Fruit fly (Drosophila melanogaster) whole organism, adult: ENCODE data around the gene CG33777.

Experiments
- CG11617 ChIP-seq: fragments of 200-800 bp; sonication (Bioruptor generic); optimal IDR thresholded peaks from 2 replicates; lab custom pipeline; 2017; ENCODE audit warnings: mild to moderate bottlenecking, missing biosample characterization, missing genetic modification reagents, missing genetic modification characterization
- CG12768 ChIP-seq: fragments of 200-800 bp; sonication (Bioruptor generic); optimal IDR thresholded peaks from 2 replicates; lab custom pipeline; 2017; ENCODE audit warnings: missing biosample characterization, missing genetic modification characterization, mild to moderate bottlenecking, moderate library complexity, missing genetic modification reagents
- CG14711 ChIP-seq: fragments of 200-800 bp; sonication (Bioruptor generic); optimal IDR thresholded peaks from 2 replicates; lab custom pipeline; 2018; ENCODE audit warnings: missing biosample characterization, mild to moderate bottlenecking, missing genetic modification characterization, moderate library complexity
- CG1620 ChIP-seq: fragments of 200-800 bp; sonication (Bioruptor generic); optimal IDR thresholded peaks from 2 replicates; lab custom pipeline; 2016; ENCODE audit warnings: missing biosample characterization, missing genetic modification characterization
- CG33017 ChIP-seq: fragments of 200-800 bp; sonication (Bioruptor generic); optimal IDR thresholded peaks from 2 replicates; lab custom pipeline; 2018; ENCODE audit warnings: missing biosample characterization, mild to moderate bottlenecking, missing genetic modification characterization, moderate library complexity
- CG5204 ChIP-seq: fragments of 200-800 bp; sonication (Bioruptor generic); optimal IDR thresholded peaks from 2 replicates; lab custom pipeline; 2016; ENCODE audit warnings: missing biosample characterization, missing genetic modification characterization
- CG7045 ChIP-seq: fragments of 200-800 bp; sonication (Bioruptor generic); optimal IDR thresholded peaks from 2 replicates; lab custom pipeline; 2017; ENCODE audit warnings: missing biosample characterization, mild to moderate bottlenecking, missing genetic modification characterization
- CG7101 ChIP-seq: fragments of 200-800 bp; sonication (Bioruptor generic); optimal IDR thresholded peaks from 2 replicates; lab custom pipeline; 2018; ENCODE audit warnings: missing biosample characterization, mild to moderate bottlenecking, missing genetic modification characterization, moderate library complexity
- Clk ChIP-seq: fragments of 200-800 bp; sonication (Bioruptor generic); optimal IDR thresholded peaks from 2 replicates; lab custom pipeline; 2017; ENCODE audit warnings: missing biosample characterization, missing genetic modification characterization
- Crg-1 ChIP-seq: fragments of 200-800 bp; sonication (Bioruptor generic); optimal IDR thresholded peaks from 2 replicates; lab custom pipeline; 2016; ENCODE audit warnings: missing biosample characterization, missing genetic modification characterization
- Hr96 ChIP-seq: fragments of 200-800 bp; sonication (Bioruptor generic); optimal IDR thresholded peaks from 2 replicates; lab custom pipeline; 2016; ENCODE audit warnings: missing biosample characterization, missing genetic modification characterization
- Mnt ChIP-seq: fragments of 200-800 bp; sonication (Bioruptor generic); optimal IDR thresholded peaks from 2 replicates; lab custom pipeline; 2016; ENCODE audit warnings: missing biosample characterization, mild to moderate bottlenecking, missing genetic modification characterization
- bab1 ChIP-seq: fragments of 200-800 bp; sonication (Bioruptor generic); optimal IDR thresholded peaks from 3 replicates; lab custom pipeline; 2019; ENCODE audit warnings: missing biosample characterization, mild to moderate bottlenecking, missing genetic modification characterization, moderate library complexity
- cic ChIP-seq: fragments of 200-800 bp; sonication (Bioruptor generic); optimal IDR thresholded peaks from 2 replicates; lab custom pipeline; 2017; ENCODE audit warnings: missing biosample characterization, mild to moderate bottlenecking, missing genetic modification characterization, moderate library complexity
- cnc ChIP-seq, 2 experiments: fragments of >200 bp; optimal IDR thresholded peaks; 2 replicates each; lab custom pipeline; 2017
- kay ChIP-seq: fragments of 200-800 bp; sonication (Bioruptor generic); peaks from one replicate; lab custom pipeline; 2016; ENCODE audit warnings: missing biosample characterization, missing genetic modification characterization, borderline replicate concordance
- ovo ChIP-seq: fragments of 200-800 bp; sonication (Bioruptor generic); optimal IDR thresholded peaks from 2 replicates; lab custom pipeline; 2016; ENCODE audit warnings: missing biosample characterization, missing genetic modification characterization
- pad ChIP-seq: fragments of 200-800 bp; sonication (Bioruptor generic); optimal IDR thresholded peaks from 3 replicates; lab custom pipeline; 2017; ENCODE audit warnings: missing biosample characterization, missing genetic modification characterization, mild to moderate bottlenecking, moderate library complexity, missing genetic modification reagents
- tj ChIP-seq: fragments of 200-800 bp; sonication (Bioruptor generic); optimal IDR thresholded peaks from 3 replicates; lab custom pipeline; 2017; ENCODE audit warnings: missing biosample characterization, mild to moderate bottlenecking, missing genetic modification characterization, moderate library complexity
- toe ChIP-seq: fragments of 200-800 bp; sonication (Bioruptor generic); optimal IDR thresholded peaks from 2 replicates; lab custom pipeline; 2016; ENCODE audit warnings: missing biosample characterization, missing genetic modification characterization

The CG33777 gene

dm6 chr3L:4574439-4574838 is 19.4 kb upstream of the CG33777 start:
- peak; percentile 97 for TF ChIP-seq pad (GFP tag; lab: Kevin White, UChicago)
- no peak for TF ChIP-seq CG12768 (GFP tag; lab: Kevin White, UChicago)
- no peak for TF ChIP-seq bab1 (GFP tag; lab: Kevin White, UChicago)
- no peak for TF ChIP-seq kay (GFP tag; lab: Kevin White, UChicago)
- TF ChIP-seq CG5204 (GFP tag; lab: Kevin White, UChicago), result no peak
- TF ChIP-seq tj (GFP tag; lab: Kevin White, UChicago), result no peak
- TF ChIP-seq CG1620 (GFP tag; lab: Kevin White, UChicago), result no peak

dm6 chr3L:4556831-4557355 is 1.9 kb upstream of the CG33777 start:
- peak; percentile 92 for TF ChIP-seq pad (GFP tag; lab: Kevin White, UChicago)
- TF ChIP-seq CG12768 (GFP tag; lab: Kevin White, UChicago), result no peak
- TF ChIP-seq CG5204 (GFP tag; lab: Kevin White, UChicago), result no peak
- TF ChIP-seq tj (GFP tag; lab: Kevin White, UChicago), result no peak
- TF ChIP-seq CG14711 (tag; lab: Kevin White, UChicago), result no peak

dm6 chr3L:4555787-4556186 is 751 bp upstream of the CG33777 start, which contains the start of gene CG42540:
TSS of gene CG42540 (plus strand) at chr3L:4556087.
- no peak for TF ChIP-seq Mnt (GFP tag; lab: Kevin White, UChicago)

- TF ChIP-seq CG7101 (no peak), CG7045 (GFP tag; lab: Kevin White, UChicago) (no peak), bab1 (GFP tag; lab: Kevin White, UChicago) (no peak), Hr96 (GFP tag; lab: Kevin White, UChicago) (no peak), CG5204 (GFP tag; lab: Kevin White, UChicago) (no peak), cnc (optimal IDR thresholded peaks at IDR 0.05; lab: Kevin White, UChicago) (no peak), CG11617 (GFP tag; lab: Kevin White, UChicago) (no peak), CG12768 (GFP tag; lab: Kevin White, UChicago) (no peak), pad (GFP tag; lab: Kevin White, UChicago) (no peak), Crg-1 (no peak), CG14711 (tag; lab: Kevin White, UChicago) (no peak), Mnt (GFP tag; lab: Kevin White, UChicago) (no peak), cic (GFP tag; lab: Kevin White, UChicago) (no peak), Clk (GFP tag; lab: Kevin White, UChicago) (no peak), ovo (no peak), tj (GFP tag; lab: Kevin White, UChicago) (no peak), kay (GFP tag; lab: Kevin White, UChicago) (no peak), CG1620 (GFP tag; lab: Kevin White, UChicago) (no peak), toe (GFP tag; lab: Kevin White, UChicago) (no peak)
Measured at dm6 chr3L:4554216-4554615, 820 bp downstream of the CG33777 start.

dm6 chr3L:4553395-4553794 is 1.6 kb downstream of the CG33777 start:
- TF ChIP-seq CG14711 (tag; lab: Kevin White, UChicago), result no peak

dm6 chr3L:4551810-4552209 is 3.2 kb downstream of the CG33777 start:
- TF ChIP-seq CG14711 (tag; lab: Kevin White, UChicago) (no peak), Clk (GFP tag; lab: Kevin White, UChicago) (no peak), CG7045 (GFP tag; lab: Kevin White, UChicago) (no peak), CG1620 (GFP tag; lab: Kevin White, UChicago) (no peak), bab1 (GFP tag; lab: Kevin White, UChicago) (no peak), toe (GFP tag; lab: Kevin White, UChicago) (no peak), Crg-1 (no peak), kay (GFP tag; lab: Kevin White, UChicago) (no peak), CG7101 (no peak), CG33017 (tag; lab: Kevin White, UChicago) (no peak), CG12768 (GFP tag; lab: Kevin White, UChicago) (no peak), cic (GFP tag; lab: Kevin White, UChicago) (no peak), Hr96 (GFP tag; lab: Kevin White, UChicago) (no peak), pad (GFP tag; lab: Kevin White, UChicago) (no peak), tj (GFP tag; lab: Kevin White, UChicago) (no peak)

DNA sequence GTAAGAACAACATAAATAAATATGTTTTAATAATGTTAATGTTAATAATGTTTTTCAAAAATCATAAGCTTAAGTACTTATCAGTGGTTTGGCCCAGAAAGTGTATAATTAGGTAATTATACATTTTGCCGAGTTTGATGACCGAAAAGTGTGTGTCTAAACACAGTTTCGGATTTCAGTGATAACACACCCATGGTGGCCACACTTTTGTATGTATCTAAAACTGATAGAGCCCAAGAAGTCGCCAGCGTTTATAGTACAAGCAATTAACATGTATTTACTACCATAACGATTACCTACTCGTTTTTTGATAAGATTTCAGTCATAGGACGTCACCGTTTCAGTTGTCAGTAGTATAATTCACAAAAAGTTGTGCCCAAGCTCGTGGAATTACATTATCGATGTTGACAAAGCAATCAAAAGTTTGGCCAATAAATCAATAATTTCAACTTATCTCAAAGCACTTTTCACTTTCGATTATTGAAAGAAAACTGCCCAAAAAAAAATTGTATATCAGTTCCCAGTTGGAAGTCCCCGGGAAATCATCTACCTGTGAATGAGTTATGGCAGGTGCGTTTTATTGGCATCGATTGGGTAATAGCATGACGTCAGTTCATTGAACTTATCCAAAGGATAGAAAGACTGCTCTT is 4.8 kb downstream of the CG33777 start:
- TF ChIP-seq ovo (no peak), cic (GFP tag; lab: Kevin White, UChicago) (peak; percentile 27)
